Worm (Caenorhabditis elegans) whole organism, young adult: ENCODE data around the gene Y60A3A.25.

Source experiments
- B0019.2 ChIP-seq: fragments of 200-800 bp; sonication (Bioruptor generic); conservative IDR thresholded peaks from 2 replicates; pipeline ENCODE4 v1.3.6; 2022; ENCODE audit warnings: missing genetic modification reagents, missing genetic modification characterization, missing compliant biosample characterization
- B0336.3 ChIP-seq: fragments of 200-800 bp; sonication (Bioruptor generic); IDR thresholded peaks from 2 replicates; pipeline ENCODE4 v1.3.6; 2022; ENCODE audit warnings: missing genetic modification characterization, missing compliant biosample characterization
- C06A6.2 ChIP-seq: fragments of 200-800 bp; sonication (Bioruptor generic); conservative IDR thresholded peaks from 2 replicates; pipeline ENCODE4 v1.3.6; 2022; ENCODE audit warnings: missing genetic modification characterization, missing compliant biosample characterization
- K11D2.4 ChIP-seq: fragments of 200-800 bp; sonication (Bioruptor generic); IDR thresholded peaks from 2 replicates; pipeline ENCODE4 v1.3.6; 2022; ENCODE audit warnings: missing genetic modification reagents, missing genetic modification characterization, missing compliant biosample characterization
- K12H6.12 ChIP-seq: fragments of 200-800 bp; sonication (Bioruptor generic); optimal IDR thresholded peaks from 2 replicates; lab custom pipeline; 2018; ENCODE audit warnings: mild to moderate bottlenecking, missing genetic modification characterization, missing compliant biosample characterization
- ama-1 ChIP-seq, 3 experiments: fragments of 150-350 bp in 1 of 3; sonication (generic microtip) in 2 of 3; optimal IDR thresholded peaks; 2 replicates each; lab custom pipeline; 2014 to 2018; ENCODE audit warnings: missing biosample characterization in 2 of 3, missing genetic modification characterization in 2 of 3, missing genetic modification reagents in 2 of 3
- atf-7 ChIP-seq: sonication (generic microtip); optimal IDR thresholded peaks from 2 replicates; lab custom pipeline; 2017; ENCODE audit warnings: mild to moderate bottlenecking, missing genetic modification characterization, missing compliant biosample characterization
- attf-5 ChIP-seq: fragments of 200-800 bp; sonication (Bioruptor generic); optimal IDR thresholded peaks from 2 replicates; lab custom pipeline; 2018; ENCODE audit warnings: mild to moderate bottlenecking, missing genetic modification characterization, missing compliant biosample characterization
- cebp-1 ChIP-seq, 2 experiments: fragments of 200-800 bp in 1 of 2; sonication (Bioruptor generic) in 1 of 2; sonication (generic microtip) in 1 of 2; IDR thresholded peaks in 1 of 2; optimal IDR thresholded peaks in 1 of 2; 2 replicates each; pipeline versions ENCODE4 v1.3.6 to Lab custom; 2017 to 2022; ENCODE audit warnings: missing compliant biosample characterization in 2 of 2, missing genetic modification characterization in 2 of 2, mild to moderate bottlenecking in 1 of 2, missing genetic modification reagents in 1 of 2, moderate library complexity in 1 of 2
- cebp-2 ChIP-seq: fragments of 200-800 bp; sonication (Bioruptor generic); IDR thresholded peaks from 2 replicates; pipeline ENCODE4 v1.3.6; 2022; ENCODE audit warnings: missing genetic modification characterization, missing compliant biosample characterization
- ceh-27 ChIP-seq: fragments of 200-800 bp; sonication (Bioruptor generic); optimal IDR thresholded peaks from 2 replicates; lab custom pipeline; 2018; ENCODE audit warnings: mild to moderate bottlenecking, missing genetic modification characterization, moderate library complexity, missing compliant biosample characterization
- die-1 ChIP-seq: sonication (generic microtip); optimal IDR thresholded peaks from 2 replicates; lab custom pipeline; 2016; ENCODE audit warnings: missing genotype, mild to moderate bottlenecking, missing genetic modification characterization, missing compliant biosample characterization
- dox-1 ChIP-seq: fragments of 200-800 bp; sonication (Bioruptor generic); IDR thresholded peaks from 2 replicates; pipeline ENCODE4 v1.3.6; 2022; ENCODE audit warnings: missing genetic modification reagents, missing genetic modification characterization, missing compliant biosample characterization
- egl-44 ChIP-seq: fragments of 200-800 bp; sonication (Bioruptor generic); IDR thresholded peaks from 2 replicates; pipeline ENCODE4 v1.3.6; 2022; ENCODE audit warnings: missing genetic modification reagents, missing genetic modification characterization, missing compliant biosample characterization
- hmg-1.2 ChIP-seq: fragments of 200-800 bp; sonication (Bioruptor generic); IDR thresholded peaks from 2 replicates; pipeline ENCODE4 v1.3.6; 2022; ENCODE audit warnings: missing genetic modification reagents, missing genetic modification characterization, missing compliant biosample characterization
- hrde-1 ChIP-seq: sonication (generic microtip); optimal IDR thresholded peaks from 2 replicates; lab custom pipeline; 2016; ENCODE audit warnings: missing genetic modification characterization, mild to moderate bottlenecking, missing compliant biosample characterization, moderate library complexity, missing genotype, missing genetic modification reagents, borderline replicate concordance
- let-526 ChIP-seq: fragments of 200-800 bp; sonication (Bioruptor generic); IDR thresholded peaks from 2 replicates; pipeline ENCODE4 v1.3.6; 2022; ENCODE audit warnings: missing genetic modification reagents, missing genetic modification characterization, missing compliant biosample characterization
- lin-35 ChIP-seq, 3 experiments: fragments of 150-350 bp in 2 of 3; sonication (generic microtip) in 1 of 3; optimal IDR thresholded peaks; 2 replicates each; lab custom pipeline; 2014 to 2018; ENCODE audit warnings: missing biosample characterization in 3 of 3, missing genetic modification characterization in 3 of 3, missing genetic modification reagents in 3 of 3
- lin-40 ChIP-seq: sonication (generic microtip); optimal IDR thresholded peaks from 2 replicates; lab custom pipeline; 2016; ENCODE audit warnings: missing genetic modification characterization, mild to moderate bottlenecking, missing compliant biosample characterization, missing genotype, missing genetic modification reagents
- lir-1 ChIP-seq: fragments of 200-800 bp; sonication (Bioruptor generic); conservative IDR thresholded peaks from 2 replicates; pipeline ENCODE4 v1.3.6; 2022; ENCODE audit warnings: missing genetic modification reagents, missing genetic modification characterization, missing compliant biosample characterization
- lsy-27 ChIP-seq: sonication (generic microtip); optimal IDR thresholded peaks from 2 replicates; lab custom pipeline; 2017; ENCODE audit warnings: missing genetic modification characterization, mild to moderate bottlenecking, missing compliant biosample characterization, antibody characterized with exemption, missing genotype, borderline replicate concordance; ENCODE audit not compliant: insufficient read depth
- madf-6 ChIP-seq: fragments of 200-800 bp; sonication (Bioruptor generic); IDR thresholded peaks from 2 replicates; pipeline ENCODE4 v1.3.6; 2022; ENCODE audit warnings: missing genetic modification reagents, missing genetic modification characterization, missing compliant biosample characterization
- mcd-1 ChIP-seq: fragments of 200-800 bp; sonication (Bioruptor generic); IDR thresholded peaks from 2 replicates; pipeline ENCODE4 v1.3.6; 2022; ENCODE audit warnings: missing genetic modification reagents, missing genetic modification characterization, missing compliant biosample characterization
- nfyb-1 ChIP-seq: fragments of 200-800 bp; sonication (Bioruptor generic); IDR thresholded peaks from 2 replicates; pipeline ENCODE4 v1.3.6; 2022; ENCODE audit warnings: missing genetic modification reagents, missing genetic modification characterization, missing compliant biosample characterization
- nhr-120 ChIP-seq: fragments of 200-800 bp; sonication (Bioruptor generic); IDR thresholded peaks from 2 replicates; pipeline ENCODE4 v1.3.6; 2022; ENCODE audit warnings: missing genetic modification characterization, missing compliant biosample characterization
- nhr-80 ChIP-seq: sonication (generic microtip); optimal IDR thresholded peaks from 2 replicates; lab custom pipeline; 2016; ENCODE audit warnings: missing genetic modification characterization, missing compliant biosample characterization
- pbrm-1 ChIP-seq: fragments of 200-800 bp; sonication (Bioruptor generic); IDR thresholded peaks from 2 replicates; pipeline ENCODE4 v1.3.6; 2022; ENCODE audit warnings: missing genetic modification reagents, missing genetic modification characterization, missing compliant biosample characterization
- pha-4 ChIP-seq: fragments of 150-350 bp; sonication (generic microtip); optimal IDR thresholded peaks from 2 replicates; lab custom pipeline; 2014; ENCODE audit warnings: missing biosample characterization, missing genetic modification reagents, missing genetic modification characterization
- rcor-1 ChIP-seq: fragments of 200-800 bp; sonication (Bioruptor generic); IDR thresholded peaks from 2 replicates; pipeline ENCODE4 v1.3.6; 2022; ENCODE audit warnings: missing genetic modification reagents, missing genetic modification characterization, missing compliant biosample characterization
- repo-1 ChIP-seq: sonication (generic microtip); optimal IDR thresholded peaks from 2 replicates; lab custom pipeline; 2017; ENCODE audit warnings: mild to moderate bottlenecking, missing genetic modification characterization, missing compliant biosample characterization
- snpc-4 ChIP-seq, 5 experiments: fragments of 150-350 bp in 1 of 5; sonication (generic microtip) in 4 of 5; optimal IDR thresholded peaks; 2 replicates each; lab custom pipeline; 2014 to 2018; ENCODE audit warnings: missing genetic modification characterization in 5 of 5, missing biosample characterization in 3 of 5, antibody characterized with exemption in 2 of 5, mild to moderate bottlenecking in 2 of 5, missing compliant biosample characterization in 2 of 5, missing genotype in 2 of 5, moderate library complexity in 2 of 5, missing genetic modification reagents in 1 of 5
- somi-1 ChIP-seq: fragments of 200-800 bp; sonication (Bioruptor generic); optimal IDR thresholded peaks from 2 replicates; lab custom pipeline; 2018; ENCODE audit warnings: mild to moderate bottlenecking, missing genetic modification characterization, missing compliant biosample characterization
- tbp1 ChIP-seq: fragments of 200-800 bp; sonication (Bioruptor generic); optimal IDR thresholded peaks from 2 replicates; lab custom pipeline; 2018; ENCODE audit warnings: mild to moderate bottlenecking, missing genetic modification characterization, missing compliant biosample characterization
- tbx-9 ChIP-seq: sonication (generic microtip); optimal IDR thresholded peaks from 2 replicates; lab custom pipeline; 2016; ENCODE audit warnings: borderline replicate concordance, missing genetic modification characterization, inconsistent platforms, missing compliant biosample characterization
- unc-62 ChIP-seq: fragments of 150-350 bp; optimal IDR thresholded peaks from 2 replicates; lab custom pipeline; 2014; ENCODE audit warnings: missing biosample characterization, missing genetic modification reagents, missing genetic modification characterization
- zfh-2 ChIP-seq: fragments of 200-800 bp; sonication (Bioruptor generic); conservative IDR thresholded peaks from 2 replicates; pipeline ENCODE4 v1.3.6; 2022; ENCODE audit warnings: missing genetic modification reagents, missing genetic modification characterization, missing compliant biosample characterization
- ztf-18 ChIP-seq: sonication (generic microtip); optimal IDR thresholded peaks from 2 replicates; lab custom pipeline; 2016; ENCODE audit warnings: missing genotype, mild to moderate bottlenecking, missing genetic modification characterization, missing compliant biosample characterization
- ztf-25 ChIP-seq: fragments of 200-800 bp; sonication (Bioruptor generic); IDR thresholded peaks from 2 replicates; pipeline ENCODE4 v1.3.6; 2022; ENCODE audit warnings: missing genetic modification reagents, missing genetic modification characterization, missing compliant biosample characterization

The Y60A3A.25 gene

DNA sequence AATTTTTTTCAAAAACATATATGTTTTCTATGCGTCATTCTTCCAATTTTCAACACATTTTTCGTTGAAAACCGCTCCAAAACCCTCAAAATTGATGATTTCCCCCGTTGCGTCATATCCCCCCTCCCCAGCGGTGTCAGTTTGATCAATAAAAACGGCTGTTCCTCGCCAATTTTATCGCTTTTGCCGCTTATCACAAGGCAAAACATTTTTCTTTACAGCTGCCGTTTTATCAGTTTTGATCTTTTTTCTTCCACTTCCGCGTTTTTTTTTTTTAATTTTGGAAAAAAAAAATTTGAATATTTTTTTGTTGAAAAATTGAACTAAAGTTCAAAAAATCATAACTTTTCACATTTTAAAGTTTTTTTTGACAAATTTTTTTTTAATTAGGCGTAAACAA is 17.2 kb upstream of the Y60A3A.25 start:
- TF ChIP-seq somi-1 (GFP tag; lab: Kevin White, UChicago) (peak; percentile 12), hmg-1.2 (no peak), lsy-27 (tag; lab: Kevin White, UChicago) (no peak), nhr-80 (tag; lab: Kevin White, UChicago) (peak; percentile 61)

DNA sequence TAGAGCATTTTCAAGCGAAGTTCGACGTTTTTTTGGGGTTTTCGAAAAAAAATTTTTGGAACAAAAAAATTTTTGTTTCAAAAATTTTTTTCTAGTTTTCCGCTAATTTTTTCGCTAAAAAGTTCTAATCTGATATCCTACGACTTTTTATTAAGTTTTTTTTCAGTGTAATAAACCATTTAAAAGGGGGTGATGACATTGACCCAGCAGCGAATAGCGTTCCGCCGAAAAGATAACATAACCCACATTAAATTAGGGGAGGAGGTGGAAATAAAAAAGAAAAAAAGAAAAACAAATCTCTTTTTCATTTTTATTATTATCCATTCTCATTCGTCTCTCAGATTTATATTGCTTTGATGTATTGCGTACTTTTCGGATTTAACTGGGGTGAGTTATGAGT is 13.5 kb upstream of the Y60A3A.25 start, which contains the start of gene Y60A3A.23:
Gene Y60A3A.23, plus strand, starts transcription at position 301 of the 400 bp plus-strand sequence.
- TF ChIP-seq atf-7 (tag; lab: Kevin White, UChicago) (no peak), B0019.2 (GFP tag; lab: Robert Waterston, UW) (no peak), tbx-9 (no peak), pha-4 (no peak), ztf-25 (GFP tag; lab: Robert Waterston, UW) (no peak), mcd-1 (GFP tag; lab: Robert Waterston, UW) (no peak), hrde-1 (no peak), repo-1 (tag; lab: Kevin White, UChicago) (no peak)
- TF ChIP-seq, all 124 proteins: peak for 0

DNA sequence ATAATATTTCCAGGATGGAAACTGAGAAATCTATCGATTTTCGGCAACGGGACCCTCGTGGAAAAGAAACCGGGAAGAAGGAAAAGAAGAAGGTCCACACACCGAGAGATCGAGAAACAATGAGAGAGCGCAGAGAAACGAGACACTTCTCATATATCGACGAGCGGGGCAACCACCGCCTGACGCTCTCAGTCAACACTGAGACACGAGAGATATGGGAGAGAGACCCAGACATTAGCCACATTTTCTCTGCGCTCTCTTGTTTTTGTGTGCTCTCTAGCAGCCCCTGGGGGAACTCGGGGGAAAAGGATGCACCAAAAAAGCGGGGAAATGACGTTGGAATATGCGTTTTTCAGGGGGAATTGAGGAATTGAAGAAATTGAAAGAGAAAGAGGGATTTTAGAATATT is 11.7 kb upstream of the Y60A3A.25 start:
- TF ChIP-seq pbrm-1 (peak; percentile 54; the same call in 1 of the 2 replicates), unc-62 (GFP tag; lab: Kevin White, UChicago) (no peak), ztf-18 (no peak), cebp-1 (GFP tag; IDR thresholded peaks at IDR 0.05; lab: Robert Waterston, UW) (no peak), cebp-1 (tag; optimal IDR thresholded peaks at IDR 0.05; lab: Kevin White, UChicago) (peak; percentile 76), B0019.2 (GFP tag; lab: Robert Waterston, UW) (no peak), attf-5 (GFP tag; lab: Kevin White, UChicago) (peak; percentile 71), let-526 (GFP tag; lab: Robert Waterston, UW) (peak; percentile 19; the same call in 1 of the 2 replicates), dox-1 (GFP tag; lab: Robert Waterston, UW) (peak; percentile 67; the same call in 1 of the 2 replicates), nhr-80 (tag; lab: Kevin White, UChicago) (peak; percentile 33), K12H6.12 (peak; percentile 75), lin-35 (GFP tag; optimal IDR thresholded peaks at IDR 0.05; lab: Kevin White, UChicago) (peak in 1 of 3 experiments; percentile 52), hmg-1.2 (peak; percentile 97), mcd-1 (GFP tag; lab: Robert Waterston, UW) (peak; percentile 49), nhr-120 (GFP tag; lab: Robert Waterston, UW) (no peak), zfh-2 (GFP tag; lab: Robert Waterston, UW) (peak; percentile 93), nfyb-1 (peak; percentile 54), egl-44 (GFP tag; lab: Robert Waterston, UW) (peak; percentile 48; the same call in 1 of the 2 replicates), B0336.3 (GFP tag; lab: Robert Waterston, UW) (peak; percentile 51; the same call in 1 of the 2 replicates), cebp-2 (GFP tag; lab: Robert Waterston, UW) (0 out of 2 replicates have a peak, but pooled peaks have one; percentile 30), K11D2.4 (GFP tag; lab: Robert Waterston, UW) (0 out of 2 replicates have a peak, but pooled peaks have one; percentile 37), die-1 (tag; lab: Kevin White, UChicago) (no peak), rcor-1 (GFP tag; lab: Robert Waterston, UW) (peak; percentile 35; the same call in 1 of the 2 replicates), ceh-27 (GFP tag; lab: Kevin White, UChicago) (peak; percentile 54), lir-1 (0 out of 2 replicates have a peak, but pooled peaks have one; percentile 7), repo-1 (tag; lab: Kevin White, UChicago) (no peak), madf-6 (GFP tag; lab: Robert Waterston, UW) (no peak), atf-7 (tag; lab: Kevin White, UChicago) (peak; percentile 40), snpc-4 (GFP tag; optimal IDR thresholded peaks at IDR 0.05; lab: Kevin White, UChicago) (peak; percentile 48), snpc-4 (tag; optimal IDR thresholded peaks at IDR 0.05; lab: Kevin White, UChicago) (peak in 3 of 4 experiments; percentile 16 to 55 (median 17)), C06A6.2 (0 out of 2 replicates have a peak, but pooled peaks have one; percentile 52), somi-1 (GFP tag; lab: Kevin White, UChicago) (peak; percentile 52), lin-40 (peak; percentile 75), ama-1 (optimal IDR thresholded peaks at IDR 0.05; lab: Kevin White, UChicago) (peak; percentile 71), ama-1 (GFP tag; optimal IDR thresholded peaks at IDR 0.05; lab: Kevin White, UChicago) (no peak), tbp1 (peak; percentile 35)
